Fruit fly (Drosophila melanogaster) whole organism, embryonic: ENCODE measurements around the gene CG6785.

Experiments
- CG10274 ChIP-seq: fragments of 200-800 bp; sonication (Bioruptor generic); optimal IDR thresholded peaks from 3 replicates; lab custom pipeline; 2017; ENCODE audit warnings: missing biosample characterization, mild to moderate bottlenecking, missing genetic modification characterization
- CG11085 ChIP-seq: fragments of 200-800 bp; sonication (Bioruptor generic); IDR thresholded peaks from 2 replicates; pipeline ENCODE4 v1.3.6; 2022; ENCODE audit warnings: missing biosample characterization, missing genetic modification characterization
- CG11504 ChIP-seq: fragments of 200-800 bp; sonication (Bioruptor generic); optimal IDR thresholded peaks from 3 replicates; lab custom pipeline; 2019; ENCODE audit warnings: missing biosample characterization, mild to moderate bottlenecking, missing genetic modification characterization, moderate library complexity
- CG12155 ChIP-seq: fragments of 200-800 bp; sonication (Bioruptor generic); optimal IDR thresholded peaks from 3 replicates; lab custom pipeline; 2016; ENCODE audit warnings: missing biosample characterization, missing genetic modification characterization
- CG13424 ChIP-seq: fragments of 200-800 bp; sonication (Bioruptor generic); optimal IDR thresholded peaks from 2 replicates; lab custom pipeline; 2019; ENCODE audit warnings: missing biosample characterization, mild to moderate bottlenecking, missing genetic modification characterization, moderate library complexity
- CG13624 ChIP-seq: fragments of 200-800 bp; sonication (Bioruptor generic); optimal IDR thresholded peaks from 2 replicates; lab custom pipeline; 2016; ENCODE audit warnings: missing biosample characterization, missing genetic modification characterization
- CG14710 ChIP-seq: fragments of 200-800 bp; sonication (Bioruptor generic); optimal IDR thresholded peaks from 3 replicates; lab custom pipeline; 2019; ENCODE audit warnings: missing biosample characterization, mild to moderate bottlenecking, missing genetic modification characterization, moderate library complexity
- CG14860 ChIP-seq: fragments of 200-800 bp; sonication (Bioruptor generic); IDR thresholded peaks from 3 replicates; pipeline ENCODE4 v1.3.6; 2022; ENCODE audit warnings: missing biosample characterization, missing genetic modification characterization; ENCODE audit not compliant: partially characterized antibody
- CG15073 ChIP-seq: fragments of 200-800 bp; sonication (Bioruptor generic); optimal IDR thresholded peaks from 2 replicates; lab custom pipeline; 2016; ENCODE audit warnings: missing biosample characterization, missing genetic modification characterization
- CG15696 ChIP-seq: fragments of 200-800 bp; sonication (Bioruptor generic); optimal IDR thresholded peaks from 2 replicates; lab custom pipeline; 2019; ENCODE audit warnings: missing biosample characterization, mild to moderate bottlenecking, missing genetic modification characterization, moderate library complexity
- CG17568 ChIP-seq: fragments of 200-800 bp; sonication (Bioruptor generic); optimal IDR thresholded peaks from 2 replicates; lab custom pipeline; 2018; ENCODE audit warnings: missing biosample characterization, mild to moderate bottlenecking, missing genetic modification characterization, moderate library complexity
- CG1832 ChIP-seq: fragments of 200-800 bp; sonication (Bioruptor generic); optimal IDR thresholded peaks from 2 replicates; lab custom pipeline; 2017; ENCODE audit warnings: missing biosample characterization, mild to moderate bottlenecking, missing genetic modification characterization, inconsistent platforms
- CG18476 ChIP-seq: fragments of 200-800 bp; sonication (Bioruptor generic); optimal IDR thresholded peaks from 2 replicates; lab custom pipeline; 2016; ENCODE audit warnings: missing biosample characterization, mild to moderate bottlenecking, missing genetic modification characterization
- CG2116 ChIP-seq: fragments of 200-800 bp; sonication (Bioruptor generic); optimal IDR thresholded peaks from 3 replicates; lab custom pipeline; 2018; ENCODE audit warnings: missing biosample characterization, mild to moderate bottlenecking, missing genetic modification characterization
- CG2678 ChIP-seq: fragments of 200-800 bp; sonication (Bioruptor generic); optimal IDR thresholded peaks from 3 replicates; lab custom pipeline; 2019; ENCODE audit warnings: missing biosample characterization, mild to moderate bottlenecking, missing genetic modification characterization, moderate library complexity
- CG31365 ChIP-seq: fragments of 200-800 bp; sonication (Bioruptor generic); optimal IDR thresholded peaks from 2 replicates; lab custom pipeline; 2018; ENCODE audit warnings: missing biosample characterization, mild to moderate bottlenecking, missing genetic modification characterization
- CG31441 ChIP-seq: fragments of 200-800 bp; sonication (Bioruptor generic); IDR thresholded peaks from 2 replicates; pipeline ENCODE4 v1.3.6; 2022; ENCODE audit warnings: missing biosample characterization, missing genetic modification characterization
- CG34224 ChIP-seq: fragments of 200-800 bp; sonication (Bioruptor generic); IDR thresholded peaks from 3 replicates; pipeline ENCODE4 v1.3.6; 2022; ENCODE audit warnings: missing biosample characterization, missing genetic modification characterization; ENCODE audit not compliant: partially characterized antibody
- CG34376 ChIP-seq: fragments of 200-800 bp; sonication (Bioruptor generic); optimal IDR thresholded peaks from 2 replicates; lab custom pipeline; 2018; ENCODE audit warnings: missing biosample characterization, mild to moderate bottlenecking, missing genetic modification characterization
- CG4282 ChIP-seq: fragments of 200-800 bp; sonication (Bioruptor generic); optimal IDR thresholded peaks from 2 replicates; lab custom pipeline; 2016; ENCODE audit warnings: missing biosample characterization, missing genetic modification characterization
- CG4854 ChIP-seq: fragments of 200-800 bp; sonication (Bioruptor generic); optimal IDR thresholded peaks from 2 replicates; lab custom pipeline; 2016; ENCODE audit warnings: missing biosample characterization, missing genetic modification characterization, inconsistent platforms
- CG6254 ChIP-seq: fragments of 200-800 bp; sonication (Bioruptor generic); optimal IDR thresholded peaks from 3 replicates; lab custom pipeline; 2017; ENCODE audit warnings: mild to moderate bottlenecking, missing biosample characterization, missing genetic modification reagents, missing genetic modification characterization
- CG6791 ChIP-seq: fragments of 200-800 bp; sonication (Bioruptor generic); IDR thresholded peaks from 3 replicates; pipeline ENCODE4 v1.3.6; 2022; ENCODE audit warnings: missing biosample characterization, missing genetic modification characterization; ENCODE audit not compliant: partially characterized antibody
- CG7556 ChIP-seq: fragments of 200-800 bp; sonication (Bioruptor generic); optimal IDR thresholded peaks from 2 replicates; lab custom pipeline; 2017; ENCODE audit warnings: missing biosample characterization, mild to moderate bottlenecking, missing genetic modification characterization
- CG7786 ChIP-seq: fragments of 200-800 bp; sonication (Bioruptor generic); optimal IDR thresholded peaks from 2 replicates; lab custom pipeline; 2016; ENCODE audit warnings: missing biosample characterization, missing genetic modification characterization
- CG8089 ChIP-seq: fragments of 200-800 bp; sonication (Bioruptor generic); optimal IDR thresholded peaks from 3 replicates; lab custom pipeline; 2016; ENCODE audit warnings: missing biosample characterization, missing genetic modification characterization
- CG8359 ChIP-seq: fragments of 200-800 bp; sonication (Bioruptor generic); optimal IDR thresholded peaks from 2 replicates; lab custom pipeline; 2017; ENCODE audit warnings: missing biosample characterization, mild to moderate bottlenecking, missing genetic modification characterization, borderline replicate concordance
- CG9215 ChIP-seq: fragments of 200-800 bp; sonication (Bioruptor generic); IDR thresholded peaks from 2 replicates; pipeline ENCODE4 v1.3.6; 2022; ENCODE audit warnings: missing biosample characterization, missing genetic modification characterization
- Deaf1 ChIP-seq: fragments of 200-800 bp; optimal IDR thresholded peaks from 3 replicates; lab custom pipeline; 2019; ENCODE audit warnings: missing biosample characterization, mild to moderate bottlenecking, missing genetic modification characterization, moderate library complexity
- Dfd ChIP-seq, 2 experiments: fragments of >200 bp; optimal IDR thresholded peaks; 2 replicates each; lab custom pipeline; 2017; ENCODE audit warnings: missing biosample characterization in 2 of 2, missing genetic modification characterization in 2 of 2
- Dip3 ChIP-seq: fragments of 200-800 bp; sonication (Bioruptor generic); optimal IDR thresholded peaks from 3 replicates; lab custom pipeline; 2016; ENCODE audit warnings: missing biosample characterization, missing genetic modification characterization
- Dp ChIP-seq: fragments of 200-800 bp; sonication (Bioruptor generic); optimal IDR thresholded peaks from 2 replicates; lab custom pipeline; 2018; ENCODE audit warnings: missing biosample characterization, mild to moderate bottlenecking, missing genetic modification characterization, moderate library complexity
- Gsc ChIP-seq: fragments of 200-800 bp; sonication (Bioruptor generic); IDR thresholded peaks from 2 replicates; pipeline ENCODE4 v1.3.6; 2022; ENCODE audit warnings: missing biosample characterization, missing genetic modification characterization
- HLH54F ChIP-seq: fragments of 200-800 bp; sonication (Bioruptor generic); optimal IDR thresholded peaks from 3 replicates; lab custom pipeline; 2016; ENCODE audit warnings: missing biosample characterization, missing genetic modification characterization
- Med ChIP-seq: fragments of 200-800 bp; sonication (Bioruptor generic); peaks from one replicate; lab custom pipeline; 2016; ENCODE audit warnings: missing biosample characterization, missing genetic modification characterization, mild to moderate bottlenecking, inconsistent platforms, moderate library complexity
- Mes4 ChIP-seq: fragments of 200-800 bp; sonication (Bioruptor generic); optimal IDR thresholded peaks from 2 replicates; lab custom pipeline; 2016; ENCODE audit warnings: missing biosample characterization, missing genetic modification characterization
- Mrtf ChIP-seq: fragments of 200-800 bp; sonication (Bioruptor generic); IDR thresholded peaks from 3 replicates; pipeline ENCODE4 v1.3.6; 2022; ENCODE audit warnings: missing biosample characterization, missing genetic modification characterization
- Myb ChIP-seq: fragments of 200-800 bp; sonication (Bioruptor generic); optimal IDR thresholded peaks from 2 replicates; lab custom pipeline; 2016; ENCODE audit warnings: missing biosample characterization, missing genetic modification characterization
- NfI ChIP-seq: fragments of 200-800 bp; sonication (Bioruptor generic); optimal IDR thresholded peaks from 3 replicates; lab custom pipeline; 2018; ENCODE audit warnings: missing biosample characterization, mild to moderate bottlenecking, missing genetic modification characterization, moderate library complexity
- Usf ChIP-seq: fragments of 200-800 bp; sonication (Bioruptor generic); optimal IDR thresholded peaks from 2 replicates; lab custom pipeline; 2017; ENCODE audit warnings: missing genotype, missing biosample characterization, missing genetic modification characterization
- hth ChIP-seq: fragments of >200 bp; optimal IDR thresholded peaks from 2 replicates; lab custom pipeline; 2017; ENCODE audit warnings: inconsistent platforms
- jumu ChIP-seq: fragments of 200-800 bp; sonication (Bioruptor generic); optimal IDR thresholded peaks from 3 replicates; lab custom pipeline; 2016; ENCODE audit warnings: missing biosample characterization, missing genetic modification characterization
- odd ChIP-seq: fragments of 200-800 bp; sonication (Bioruptor generic); optimal IDR thresholded peaks from 2 replicates; lab custom pipeline; 2017; ENCODE audit warnings: missing biosample characterization, mild to moderate bottlenecking, missing genetic modification characterization
- onecut ChIP-seq: fragments of 200-800 bp; sonication (Bioruptor generic); IDR thresholded peaks from 2 replicates; pipeline ENCODE4 v1.3.6; 2022; ENCODE audit warnings: missing biosample characterization, missing genetic modification characterization
- pfk ChIP-seq: fragments of 200-800 bp; sonication (Bioruptor generic); optimal IDR thresholded peaks from 2 replicates; lab custom pipeline; 2018; ENCODE audit warnings: missing biosample characterization, mild to moderate bottlenecking, missing genetic modification characterization, moderate library complexity
- pho ChIP-seq: fragments of 200-800 bp; sonication (Bioruptor generic); optimal IDR thresholded peaks from 2 replicates; lab custom pipeline; 2016; ENCODE audit warnings: missing biosample characterization, missing genetic modification characterization
- rib ChIP-seq: fragments of 200-800 bp; sonication (Bioruptor generic); IDR thresholded peaks from 2 replicates; pipeline ENCODE4 v1.3.6; 2022; ENCODE audit warnings: missing biosample characterization, missing genetic modification characterization
- toy ChIP-seq: fragments of 200-800 bp; sonication (Bioruptor generic); IDR thresholded peaks from 2 replicates; pipeline ENCODE4 v1.3.6; 2022; ENCODE audit warnings: missing biosample characterization, missing genetic modification characterization

Gene CG6785

dm6 chr2L:12026458-12027431, 18.3 kb downstream of the CG6785 start (continued):
- TF ChIP-seq CG7786 (GFP tag; lab: Kevin White, UChicago) (peak; percentile 32), CG11504 (tag; lab: Kevin White, UChicago) (peak; percentile 72), CG2678 (tag; lab: Kevin White, UChicago) (peak; percentile 71), CG31365 (tag; lab: Kevin White, UChicago) (no peak), Mrtf (GFP tag; lab: Robert Waterston, UW) (peak; percentile 31; the same call in 1 of the 3 replicates), Med (GFP tag; lab: Kevin White, UChicago) (peak; percentile 75), onecut (GFP tag; lab: Robert Waterston, UW) (peak; percentile 23; the same call in 1 of the 2 replicates), jumu (GFP tag; lab: Kevin White, UChicago) (peak; percentile 5), Dip3 (GFP tag; lab: Kevin White, UChicago) (no peak), Dp (GFP tag; lab: Kevin White, UChicago) (peak; percentile 3), pho (GFP tag; lab: Kevin White, UChicago) (peak; percentile 35), Deaf1 (tag; lab: Kevin White, UChicago) (peak; percentile 8), CG34224 (GFP tag; lab: Robert Waterston, UW) (no peak), CG7556 (GFP tag; lab: Kevin White, UChicago) (peak; percentile 88), CG12155 (GFP tag; lab: Kevin White, UChicago) (peak; percentile 11), HLH54F (GFP tag; lab: Kevin White, UChicago) (peak; percentile 18), toy (no peak), CG17568 (no peak), CG1832 (no peak), CG8089 (GFP tag; lab: Kevin White, UChicago) (no peak), CG6791 (peak; percentile 9; the same call in 1 of the 3 replicates), NfI (GFP tag; lab: Kevin White, UChicago) (peak; percentile 31), CG15696 (tag; lab: Kevin White, UChicago) (no peak), Usf (peak; percentile 30), CG18476 (GFP tag; lab: Kevin White, UChicago) (peak; percentile 35), rib (GFP tag; lab: Robert Waterston, UW) (no peak), Gsc (GFP tag; lab: Robert Waterston, UW) (no peak), hth (no peak), CG4854 (GFP tag; lab: Kevin White, UChicago) (no peak), Mes4 (peak; percentile 29), CG31441 (GFP tag; lab: Robert Waterston, UW) (peak; percentile 67), CG34376 (GFP tag; lab: Kevin White, UChicago) (no peak), CG10274 (GFP tag; lab: Kevin White, UChicago) (no peak), odd (GFP tag; lab: Kevin White, UChicago) (peak; percentile 53), CG11085 (peak; percentile 63), CG14710 (tag; lab: Kevin White, UChicago) (peak; percentile 67), CG15073 (GFP tag; lab: Kevin White, UChicago) (peak; percentile 28), Dfd (GFP tag; optimal IDR thresholded peaks at IDR 0.05; lab: Kevin White, UChicago) (no peak), Myb (peak; percentile 23), pfk (no peak), CG6254 (peak; percentile 11), CG4282 (no peak), CG13624 (GFP tag; lab: Kevin White, UChicago) (no peak), CG9215 (GFP tag; lab: Robert Waterston, UW) (no peak), CG14860 (no peak), CG13424 (tag; lab: Kevin White, UChicago) (peak; percentile 67), CG2116 (GFP tag; lab: Kevin White, UChicago) (peak; percentile 30), CG8359 (GFP tag; lab: Kevin White, UChicago) (no peak)
